Worm (Caenorhabditis elegans): ENCODE data around the gene T27D12.6.

Gene T27D12.6

DNA sequence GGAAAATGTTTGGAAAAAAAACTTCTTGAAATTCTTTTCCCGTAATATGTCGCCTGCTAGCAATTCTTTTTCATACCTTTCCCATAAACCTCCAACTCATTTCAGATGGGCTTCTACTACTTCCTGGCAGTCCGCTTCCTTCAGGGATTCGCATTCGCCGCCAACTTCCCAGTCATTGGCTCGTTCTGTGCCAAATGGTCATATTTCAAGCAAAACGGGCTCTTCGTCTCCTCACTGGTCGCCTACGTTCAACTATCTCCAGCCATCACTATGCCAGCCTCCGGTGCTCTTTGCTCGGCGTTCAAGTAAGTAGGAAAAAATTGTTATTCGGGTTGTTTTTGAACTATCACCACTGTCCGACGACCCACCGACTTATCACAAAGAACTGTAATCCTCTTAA is 8.8 kb downstream of the T27D12.6 start:
- TF ChIP-seq zip-5 (tag; optimal IDR thresholded peaks at IDR 0.05) = no peak
- TF ChIP-seq sdc-2 (tag; optimal IDR thresholded peaks at IDR 0.05) = no peak
- no peak for TF ChIP-seq hlh-30 (tag; optimal IDR thresholded peaks at IDR 0.05; ENCODE audit: insufficient read depth)
- TF ChIP-seq pha-2 (tag; optimal IDR thresholded peaks at IDR 0.05) = no peak
- no peak for TF ChIP-seq ceh-45 (GFP tag; IDR thresholded peaks at IDR 0.05)
- no peak for TF ChIP-seq ama-1 (optimal IDR thresholded peaks at IDR 0.05)
- TF ChIP-seq unc-55 (GFP tag; optimal IDR thresholded peaks at IDR 0.05) = no peak
- no peak for TF ChIP-seq pag-3 (tag; optimal IDR thresholded peaks at IDR 0.05; ENCODE audit: borderline replicate concordance)
- TF ChIP-seq ceh-34 (tag; optimal IDR thresholded peaks at IDR 0.05) = no peak
- TF ChIP-seq eyg-1 (tag; optimal IDR thresholded peaks at IDR 0.05) = no peak
- no peak for TF ChIP-seq ceh-18 (tag; optimal IDR thresholded peaks at IDR 0.05)
- TF ChIP-seq hlh-6 (tag; optimal IDR thresholded peaks at IDR 0.05) = no peak
- no peak for TF ChIP-seq pqm-1 (tag; optimal IDR thresholded peaks at IDR 0.05)
- TF ChIP-seq lin-11 (tag; optimal IDR thresholded peaks at IDR 0.05) = no peak
- no peak for TF ChIP-seq pros-1 (tag; optimal IDR thresholded peaks at IDR 0.05)
- TF ChIP-seq nfya-1 (tag; optimal IDR thresholded peaks at IDR 0.05) = no peak
- no peak for TF ChIP-seq pax-1 (tag; optimal IDR thresholded peaks at IDR 0.05)
- TF ChIP-seq ets-4 (tag; optimal IDR thresholded peaks at IDR 0.05) = no peak
- no peak for TF ChIP-seq ztf-16 (tag; optimal IDR thresholded peaks at IDR 0.05)

DNA sequence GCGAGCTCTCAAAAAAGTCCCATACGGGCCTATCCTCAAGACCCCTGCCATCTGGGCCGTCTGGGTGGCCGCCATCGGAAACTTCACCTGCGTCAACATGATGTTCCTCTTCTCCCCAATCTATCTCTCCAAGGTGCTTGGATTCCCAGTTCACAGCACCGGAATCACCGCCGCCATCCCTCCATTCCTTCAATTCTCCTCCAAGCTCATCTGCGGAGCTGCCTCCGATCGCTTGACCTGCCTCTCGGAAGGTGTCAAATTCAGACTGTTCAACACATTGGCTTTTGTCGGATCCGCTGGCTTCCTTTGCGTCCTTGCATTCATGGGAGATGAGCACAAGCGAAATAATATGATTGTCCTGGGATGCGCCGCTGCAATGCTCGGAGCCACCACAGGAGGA is 9.7 kb downstream of the T27D12.6 start:
- TF ChIP-seq sdc-2 (tag; optimal IDR thresholded peaks at IDR 0.05) (peak; percentile 7), dve-1 (tag; optimal IDR thresholded peaks at IDR 0.05) (no peak), ceh-2 (tag; optimal IDR thresholded peaks at IDR 0.05) (no peak), pat-9 (tag; optimal IDR thresholded peaks at IDR 0.05) (no peak)

- no peak for TF ChIP-seq hlh-8 (tag; optimal IDR thresholded peaks at IDR 0.05)
- TF ChIP-seq ceh-2 (tag; optimal IDR thresholded peaks at IDR 0.05) = no peak
- no peak for TF ChIP-seq ceh-34 (tag; optimal IDR thresholded peaks at IDR 0.05)
- TF ChIP-seq che-1 (tag; optimal IDR thresholded peaks at IDR 0.05) = no peak
- TF ChIP-seq ceh-45 (GFP tag; IDR thresholded peaks at IDR 0.05) = no peak
- no peak for TF ChIP-seq F13H6.1 (tag; optimal IDR thresholded peaks at IDR 0.05)
- no peak for TF ChIP-seq ceh-30 (tag; optimal IDR thresholded peaks at IDR 0.05)
- no peak for TF ChIP-seq ceh-18 (tag; optimal IDR thresholded peaks at IDR 0.05)
- TF ChIP-seq ceh-31 (tag; optimal IDR thresholded peaks at IDR 0.05) = no peak
- no peak for TF ChIP-seq ceh-9 (tag; optimal IDR thresholded peaks at IDR 0.05)
- TF ChIP-seq pat-9 (tag; optimal IDR thresholded peaks at IDR 0.05) = no peak
- TF ChIP-seq unc-3 (GFP tag; conservative IDR thresholded peaks at IDR 0.05) = no peak
- TF ChIP-seq unc-3 (tag; optimal IDR thresholded peaks at IDR 0.05) = no peak
- no peak for TF ChIP-seq ceh-6 (GFP tag; optimal IDR thresholded peaks at IDR 0.05)
- TF ChIP-seq odd-2 (tag; optimal IDR thresholded peaks at IDR 0.05) = no peak
- TF ChIP-seq pha-2 (tag; optimal IDR thresholded peaks at IDR 0.05) = no peak
- TF ChIP-seq unc-86 (tag; optimal IDR thresholded peaks at IDR 0.05) = no peak
- no peak for TF ChIP-seq T23F11.4 (GFP tag; optimal IDR thresholded peaks at IDR 0.05)
- no peak for TF ChIP-seq ets-4 (tag; optimal IDR thresholded peaks at IDR 0.05)
- no peak for TF ChIP-seq madf-2 (tag; optimal IDR thresholded peaks at IDR 0.05)
- TF ChIP-seq sox-4 (tag; optimal IDR thresholded peaks at IDR 0.05) = no peak
Measured at ce11 chrII:11845954-11846353, 10.6 kb downstream of the T27D12.6 start.

DNA sequence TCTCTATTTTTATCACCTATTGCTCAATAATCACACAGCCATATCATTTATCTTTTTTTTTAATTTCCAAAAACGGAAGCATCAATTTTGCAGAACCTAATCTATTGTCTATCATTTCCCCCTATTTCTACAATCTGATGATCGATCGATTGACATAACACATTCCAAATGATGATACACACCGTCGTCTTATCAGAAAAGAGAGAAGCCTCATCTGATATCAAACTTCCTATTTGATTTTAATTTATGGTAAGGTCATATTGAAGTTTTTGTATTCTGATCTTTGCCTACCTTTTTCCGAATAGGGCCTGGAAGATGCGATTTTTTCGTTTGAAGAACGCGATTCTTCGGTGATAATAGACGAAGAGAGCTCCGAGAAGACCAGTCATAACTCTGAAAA is 14.3 kb downstream of the T27D12.6 start:
- no peak for TF ChIP-seq syd-9 (tag; optimal IDR thresholded peaks at IDR 0.05)

Data from whole organism, late embryonic.